Worm (Caenorhabditis elegans) whole organism, early embryonic: ENCODE data around the gene C07A12.7.

Experiments
- F13C5.2 ChIP-seq: sonication (generic microtip); optimal IDR thresholded peaks from 2 replicates; lab custom pipeline; 2017; ENCODE audit warnings: mild to moderate bottlenecking, missing genetic modification characterization, inconsistent platforms, missing compliant biosample characterization
- ama-1 ChIP-seq: fragments of 150-350 bp; optimal IDR thresholded peaks from 2 replicates; lab custom pipeline; 2014
- ceh-36 ChIP-seq: sonication (generic microtip); optimal IDR thresholded peaks from 2 replicates; lab custom pipeline; 2016; ENCODE audit warnings: missing genetic modification characterization, inconsistent platforms, missing compliant biosample characterization
- tbx-37 ChIP-seq: fragments of 200-800 bp; sonication (Bioruptor generic); conservative IDR thresholded peaks from 2 replicates; pipeline ENCODE4 v1.3.6; 2022; ENCODE audit warnings: missing genetic modification reagents, missing genetic modification characterization, missing compliant biosample characterization

DNA sequence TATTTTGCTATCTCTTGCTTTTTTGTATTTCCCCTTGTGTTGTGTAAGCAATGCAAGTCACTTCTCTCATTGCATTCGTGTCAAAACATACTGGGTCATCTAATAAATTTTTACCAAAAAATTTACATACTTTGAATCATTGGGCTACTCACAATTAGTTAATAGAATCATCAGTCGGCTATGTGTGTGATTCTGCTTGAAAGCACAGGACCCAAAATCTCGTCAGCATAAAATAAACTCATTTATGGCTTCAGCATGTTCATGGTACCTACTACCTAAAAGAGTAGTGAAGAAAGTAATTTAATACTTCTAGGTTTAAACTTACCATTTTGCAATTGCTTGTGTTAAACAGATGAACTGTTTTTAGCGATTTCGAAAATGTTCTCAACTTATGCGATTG, 4.5 kb upstream of the C07A12.7 start:
- TF ChIP-seq F13C5.2 (tag; lab: Kevin White, UChicago): no peak
- no peak for TF ChIP-seq tbx-37
- no peak for TF ChIP-seq ceh-36 (tag; lab: Kevin White, UChicago)
- TF ChIP-seq ama-1 (lab: Kevin White, UChicago): no peak
